Fruit fly (Drosophila melanogaster) whole organism, embryonic: ENCODE measurements around the gene CG7945.

Experiments
- Abd-B ChIP-seq: fragments of 200-800 bp; sonication (Bioruptor generic); optimal IDR thresholded peaks from 2 replicates; lab custom pipeline; 2018; ENCODE audit warnings: missing biosample characterization, mild to moderate bottlenecking, missing genetic modification characterization, moderate library complexity
- Atf6 ChIP-seq: fragments of 200-800 bp; sonication (Bioruptor generic); IDR thresholded peaks from 2 replicates; pipeline ENCODE4 v1.3.6; 2022; ENCODE audit warnings: missing biosample characterization, missing genetic modification characterization
- CG10321 ChIP-seq: fragments of 200-800 bp; sonication (Bioruptor generic); IDR thresholded peaks from 2 replicates; pipeline ENCODE4 v1.3.6; 2022; ENCODE audit warnings: missing biosample characterization, missing genetic modification characterization
- CG10462 ChIP-seq: fragments of 200-800 bp; sonication (Bioruptor generic); optimal IDR thresholded peaks from 2 replicates; lab custom pipeline; 2016; ENCODE audit warnings: missing biosample characterization, missing genetic modification characterization
- CG11695 ChIP-seq: fragments of 200-800 bp; sonication (Bioruptor generic); IDR thresholded peaks from 3 replicates; pipeline ENCODE4 v1.3.6; 2022; ENCODE audit warnings: missing biosample characterization, missing genetic modification characterization
- CG12659 ChIP-seq: fragments of 200-800 bp; sonication (Bioruptor generic); optimal IDR thresholded peaks from 3 replicates; lab custom pipeline; 2017; ENCODE audit warnings: mild to moderate bottlenecking, missing biosample characterization, missing genetic modification reagents, missing genetic modification characterization
- CG14441 ChIP-seq: fragments of 200-800 bp; sonication (Bioruptor generic); IDR thresholded peaks from 2 replicates; pipeline ENCODE4 v1.3.6; 2022; ENCODE audit warnings: missing biosample characterization, missing genetic modification characterization
- CG15011 ChIP-seq: fragments of 200-800 bp; sonication (Bioruptor generic); optimal IDR thresholded peaks from 3 replicates; lab custom pipeline; 2018; ENCODE audit warnings: missing biosample characterization, mild to moderate bottlenecking, missing genetic modification characterization
- CG15601 ChIP-seq: fragments of 200-800 bp; sonication (Bioruptor generic); optimal IDR thresholded peaks from 3 replicates; lab custom pipeline; 2019; ENCODE audit warnings: missing biosample characterization, mild to moderate bottlenecking, missing genetic modification characterization, moderate library complexity
- CG17385 ChIP-seq: fragments of 200-800 bp; sonication (Bioruptor generic); optimal IDR thresholded peaks from 3 replicates; lab custom pipeline; 2018; ENCODE audit warnings: missing biosample characterization, mild to moderate bottlenecking, missing genetic modification characterization
- CG17912 ChIP-seq: fragments of 200-800 bp; sonication (Bioruptor generic); optimal IDR thresholded peaks from 2 replicates; lab custom pipeline; 2018; ENCODE audit warnings: missing biosample characterization, mild to moderate bottlenecking, missing genetic modification characterization
- CG2889 ChIP-seq: fragments of 200-800 bp; sonication (Bioruptor generic); IDR thresholded peaks from 3 replicates; pipeline ENCODE4 v1.3.6; 2022; ENCODE audit warnings: missing biosample characterization, missing genetic modification characterization
- CG30020 ChIP-seq: fragments of 200-800 bp; optimal IDR thresholded peaks from 2 replicates; lab custom pipeline; 2019; ENCODE audit warnings: missing biosample characterization, mild to moderate bottlenecking, missing genetic modification characterization, moderate library complexity
- CG3163 ChIP-seq: fragments of 200-800 bp; sonication (Bioruptor generic); optimal IDR thresholded peaks from 3 replicates; lab custom pipeline; 2016; ENCODE audit warnings: missing biosample characterization, missing genetic modification characterization
- CG8359 ChIP-seq: fragments of 200-800 bp; sonication (Bioruptor generic); optimal IDR thresholded peaks from 2 replicates; lab custom pipeline; 2017; ENCODE audit warnings: missing biosample characterization, mild to moderate bottlenecking, missing genetic modification characterization, borderline replicate concordance
- CoRest ChIP-seq: fragments of 200-800 bp; sonication (Bioruptor generic); optimal IDR thresholded peaks from 3 replicates; lab custom pipeline; 2018; ENCODE audit warnings: missing biosample characterization, mild to moderate bottlenecking, missing genetic modification characterization, moderate library complexity
- Dip3 ChIP-seq: fragments of 200-800 bp; sonication (Bioruptor generic); optimal IDR thresholded peaks from 3 replicates; lab custom pipeline; 2016; ENCODE audit warnings: missing biosample characterization, missing genetic modification characterization
- Gug ChIP-seq: fragments of 200-800 bp; sonication (Bioruptor generic); IDR thresholded peaks from 4 replicates; pipeline ENCODE4 v1.3.6; 2022; ENCODE audit warnings: missing biosample characterization, missing genetic modification characterization
- Hey ChIP-seq: fragments of 200-800 bp; sonication (Bioruptor generic); optimal IDR thresholded peaks from 3 replicates; lab custom pipeline; 2018; ENCODE audit warnings: missing biosample characterization, mild to moderate bottlenecking, missing genetic modification characterization
- HmgD ChIP-seq: fragments of 200-800 bp; sonication (Bioruptor generic); optimal IDR thresholded peaks from 3 replicates; lab custom pipeline; 2016; ENCODE audit warnings: missing biosample characterization, missing genetic modification characterization
- Hr51 ChIP-seq, 2 experiments: fragments of 200-800 bp; sonication (Bioruptor generic); optimal IDR thresholded peaks; 2 replicates in 1 of 2; 3 replicates in 1 of 2; lab custom pipeline; 2016 to 2018; ENCODE audit warnings: missing biosample characterization in 2 of 2, missing genetic modification characterization in 2 of 2, mild to moderate bottlenecking in 1 of 2, moderate library complexity in 1 of 2
- Kr ChIP-seq: fragments of 200-800 bp; sonication (Bioruptor generic); optimal IDR thresholded peaks from 2 replicates; lab custom pipeline; 2017; ENCODE audit warnings: missing biosample characterization, mild to moderate bottlenecking, missing genetic modification characterization
- Med ChIP-seq: fragments of 200-800 bp; sonication (Bioruptor generic); peaks from one replicate; lab custom pipeline; 2016; ENCODE audit warnings: missing biosample characterization, missing genetic modification characterization, mild to moderate bottlenecking, inconsistent platforms, moderate library complexity
- Opbp ChIP-seq: fragments of 200-800 bp; sonication (Bioruptor generic); IDR thresholded peaks from 3 replicates; pipeline ENCODE4 v1.3.6; 2022; ENCODE audit warnings: missing biosample characterization, missing genetic modification characterization; ENCODE audit not compliant: partially characterized antibody
- Optix ChIP-seq: fragments of 200-800 bp; sonication (Bioruptor generic); IDR thresholded peaks from 3 replicates; pipeline ENCODE4 v1.3.6; 2022; ENCODE audit warnings: missing biosample characterization, missing genetic modification characterization
- Xbp1 ChIP-seq: fragments of 200-800 bp; sonication (Bioruptor generic); optimal IDR thresholded peaks from 3 replicates; lab custom pipeline; 2016; ENCODE audit warnings: missing biosample characterization, mild to moderate bottlenecking, missing genetic modification characterization
- bbx ChIP-seq: fragments of 200-800 bp; sonication (Bioruptor generic); IDR thresholded peaks from 2 replicates; pipeline ENCODE4 v1.3.6; 2022; ENCODE audit warnings: missing biosample characterization, missing genetic modification characterization; ENCODE audit not compliant: partially characterized antibody
- cad ChIP-seq: fragments of >200 bp; optimal IDR thresholded peaks from 2 replicates; lab custom pipeline; 2017; ENCODE audit warnings: missing biosample characterization, missing genetic modification characterization
- cas ChIP-seq: fragments of 200-800 bp; sonication (Bioruptor generic); IDR thresholded peaks from 2 replicates; pipeline ENCODE4 v1.3.6; 2022; ENCODE audit warnings: missing biosample characterization, missing genetic modification characterization
- chif ChIP-seq, 2 experiments: fragments of 200-800 bp; sonication (Bioruptor generic); optimal IDR thresholded peaks; 3 replicates each; lab custom pipeline; 2016; ENCODE audit warnings: missing biosample characterization in 2 of 2, missing genetic modification characterization in 2 of 2
- crp ChIP-seq, 2 experiments: fragments of 200-800 bp; sonication (Bioruptor generic); optimal IDR thresholded peaks; 2 replicates in 1 of 2; 3 replicates in 1 of 2; lab custom pipeline; 2017; ENCODE audit warnings: missing biosample characterization in 2 of 2, missing genetic modification characterization in 2 of 2, mild to moderate bottlenecking in 1 of 2, moderate library complexity in 1 of 2
- dimm ChIP-seq: fragments of 200-800 bp; sonication (Bioruptor generic); IDR thresholded peaks from 2 replicates; pipeline ENCODE4 v1.3.6; 2022; ENCODE audit warnings: missing biosample characterization, missing genetic modification characterization
- dysf ChIP-seq: fragments of 200-800 bp; sonication (Bioruptor generic); IDR thresholded peaks from 3 replicates; pipeline ENCODE4 v1.3.6; 2022; ENCODE audit warnings: missing biosample characterization, missing genetic modification characterization
- fd96Cb ChIP-seq: fragments of 200-800 bp; sonication (Bioruptor generic); optimal IDR thresholded peaks from 2 replicates; lab custom pipeline; 2018; ENCODE audit warnings: missing biosample characterization, mild to moderate bottlenecking, missing genetic modification characterization, moderate library complexity
- gt ChIP-seq: fragments of 200-800 bp; sonication (Bioruptor generic); IDR thresholded peaks from 2 replicates; pipeline ENCODE4 v1.3.6; 2022; ENCODE audit warnings: missing biosample characterization, missing genetic modification characterization
- h ChIP-seq: fragments of >200 bp; optimal IDR thresholded peaks from 2 replicates; lab custom pipeline; 2017
- ind ChIP-seq: fragments of 200-800 bp; sonication (Bioruptor generic); optimal IDR thresholded peaks from 3 replicates; lab custom pipeline; 2016; ENCODE audit warnings: missing biosample characterization, missing genetic modification characterization
- nau ChIP-seq: fragments of 200-800 bp; sonication (Bioruptor generic); optimal IDR thresholded peaks from 3 replicates; lab custom pipeline; 2017; ENCODE audit warnings: missing biosample characterization, mild to moderate bottlenecking, missing genetic modification characterization, missing genetic modification reagents
- nom ChIP-seq: fragments of 200-800 bp; sonication (Bioruptor generic); optimal IDR thresholded peaks from 2 replicates; lab custom pipeline; 2017; ENCODE audit warnings: missing biosample characterization, missing genetic modification characterization, mild to moderate bottlenecking, moderate library complexity, missing genetic modification reagents
- pros ChIP-seq: fragments of 200-800 bp; sonication (Bioruptor generic); optimal IDR thresholded peaks from 3 replicates; lab custom pipeline; 2019; ENCODE audit warnings: missing biosample characterization, mild to moderate bottlenecking, missing genetic modification characterization, moderate library complexity
- run ChIP-seq: fragments of 200-800 bp; sonication (Bioruptor generic); optimal IDR thresholded peaks from 3 replicates; lab custom pipeline; 2018; ENCODE audit warnings: missing biosample characterization, mild to moderate bottlenecking, missing genetic modification characterization
- sens-2 ChIP-seq: fragments of 200-800 bp; sonication (Bioruptor generic); IDR thresholded peaks from 2 replicates; pipeline ENCODE4 v1.3.6; 2022; ENCODE audit warnings: missing biosample characterization, missing genetic modification characterization
- stc ChIP-seq: fragments of 200-800 bp; sonication (Bioruptor generic); IDR thresholded peaks from 2 replicates; pipeline ENCODE4 v1.3.6; 2022; ENCODE audit warnings: missing biosample characterization, missing genetic modification characterization
- tll ChIP-seq, 2 experiments: fragments of 200-800 bp in 1 of 2; fragments of >200 bp in 1 of 2; sonication (Bioruptor generic) in 1 of 2; optimal IDR thresholded peaks; 2 replicates each; lab custom pipeline; 2017 to 2019; ENCODE audit warnings: missing biosample characterization in 2 of 2, missing genetic modification characterization in 2 of 2, mild to moderate bottlenecking in 1 of 2, moderate library complexity in 1 of 2
- tx ChIP-seq: fragments of 200-800 bp; sonication (Bioruptor generic); optimal IDR thresholded peaks from 2 replicates; lab custom pipeline; 2016; ENCODE audit warnings: missing biosample characterization, missing genetic modification characterization
- unpg ChIP-seq: fragments of 200-800 bp; sonication (Bioruptor generic); optimal IDR thresholded peaks from 3 replicates; lab custom pipeline; 2018; ENCODE audit warnings: missing biosample characterization, mild to moderate bottlenecking, missing genetic modification characterization, moderate library complexity
- wek ChIP-seq: fragments of 200-800 bp; sonication (Bioruptor generic); optimal IDR thresholded peaks from 3 replicates; lab custom pipeline; 2018; ENCODE audit warnings: missing biosample characterization, mild to moderate bottlenecking, missing genetic modification characterization, moderate library complexity
- wor ChIP-seq: fragments of 200-800 bp; sonication (Bioruptor generic); IDR thresholded peaks from 2 replicates; pipeline ENCODE4 v1.3.6; 2022; ENCODE audit warnings: missing biosample characterization, missing genetic modification characterization

The CG7945 gene

DNA sequence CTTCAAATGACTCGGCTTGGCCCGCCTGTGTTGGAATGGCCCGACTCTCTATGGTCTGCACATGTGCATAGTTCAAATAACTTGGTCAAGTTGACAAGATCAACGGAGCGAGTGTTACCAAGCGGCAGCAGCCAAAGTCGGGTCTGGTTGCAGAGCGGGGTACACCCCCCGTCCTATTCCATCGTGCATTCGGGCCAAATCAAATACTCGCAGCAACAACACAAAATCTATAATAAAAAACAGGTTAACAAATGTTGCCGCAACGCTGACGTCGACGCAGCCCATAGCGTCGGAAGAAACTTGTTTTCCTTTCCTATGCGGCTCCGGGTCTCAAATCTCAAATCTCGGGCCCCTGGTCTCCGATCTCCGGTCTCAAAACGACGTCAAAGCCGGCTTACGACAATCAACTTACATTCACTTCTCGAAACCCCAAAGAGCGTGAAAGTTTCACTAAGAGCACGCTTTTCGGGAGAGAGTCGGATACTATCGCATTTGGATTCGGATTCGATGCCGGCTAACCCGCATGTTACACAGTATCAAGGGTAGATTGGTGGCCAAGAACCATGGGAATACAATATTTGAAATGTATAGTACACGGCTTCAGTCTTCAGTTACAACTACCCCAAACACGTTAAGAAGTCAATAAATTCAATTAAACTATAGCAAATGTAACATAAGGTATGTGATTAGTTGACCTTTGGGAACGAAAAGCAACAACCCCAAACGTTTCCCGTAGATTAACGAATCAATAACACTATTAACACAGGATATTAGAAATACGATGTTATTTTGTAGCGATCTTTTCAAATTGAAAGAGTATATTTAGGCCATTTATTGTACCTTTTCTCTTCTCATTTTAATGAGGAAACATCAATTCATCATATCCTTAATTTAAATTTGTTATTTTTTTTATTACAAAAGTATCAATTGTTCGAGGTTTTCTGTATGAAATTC lies 10.6 kb upstream of the CG7945 start:
- no peak for TF ChIP-seq Hey
- TF ChIP-seq sens-2 (GFP tag; lab: Robert Waterston, UW), result no peak
- peak; percentile 68 for TF ChIP-seq ind (GFP tag; lab: Kevin White, UChicago)
- peak; percentile 57 for TF ChIP-seq CG15011 (GFP tag; lab: Kevin White, UChicago)
- TF ChIP-seq Abd-B, result peak; percentile 68
- TF ChIP-seq pros (GFP tag; lab: Kevin White, UChicago), result peak; percentile 18
- TF ChIP-seq bbx (GFP tag; lab: Robert Waterston, UW), result no peak
- no peak for TF ChIP-seq CG17912
- peak; percentile 43 to 64 for TF ChIP-seq chif (GFP tag; optimal IDR thresholded peaks at IDR 0.05; lab: Kevin White, UChicago)
- TF ChIP-seq CG11695 (GFP tag; lab: Robert Waterston, UW), result peak; percentile 17; the same call in 1 of the 3 replicates
- no peak for TF ChIP-seq Kr (GFP tag; lab: Kevin White, UChicago)
- TF ChIP-seq wek (GFP tag; lab: Kevin White, UChicago), result no peak
- no peak for TF ChIP-seq CG30020
- peak; percentile 34 for TF ChIP-seq unpg (GFP tag; lab: Kevin White, UChicago)
- no peak for TF ChIP-seq gt
- peak; percentile 93 for TF ChIP-seq CG3163 (GFP tag; lab: Kevin White, UChicago)
- TF ChIP-seq CG14441, result peak; percentile 61; the same call in 1 of the 2 replicates
- no peak for TF ChIP-seq nom
- peak; percentile 55; the same call in 2 of the 4 replicates for TF ChIP-seq Gug
- peak; percentile 16 for TF ChIP-seq nau (GFP tag; lab: Kevin White, UChicago)
- TF ChIP-seq stc (GFP tag; lab: Robert Waterston, UW), result no peak
- TF ChIP-seq CG10321 (GFP tag; lab: Robert Waterston, UW), result no peak
- TF ChIP-seq crp (GFP tag; optimal IDR thresholded peaks at IDR 0.05; lab: Kevin White, UChicago), result peak in 1 of 2 experiments; percentile 28
- peak; percentile 15; the same call in 1 of the 2 replicates for TF ChIP-seq Atf6 (GFP tag; lab: Robert Waterston, UW)
- TF ChIP-seq CG17385 (GFP tag; lab: Kevin White, UChicago), result peak; percentile 75
- TF ChIP-seq cas, result no peak
- no peak for TF ChIP-seq h (lab: Kevin White, UChicago)
- 0 out of 3 replicates have a peak, but pooled peaks have one; percentile 37 for TF ChIP-seq dysf (GFP tag; lab: Robert Waterston, UW)
- no peak for TF ChIP-seq Opbp (GFP tag; lab: Robert Waterston, UW)
- no peak for TF ChIP-seq CG2889
- peak; percentile 42 for TF ChIP-seq CG15601 (tag; lab: Kevin White, UChicago)
- peak; percentile 77 for TF ChIP-seq CG12659 (GFP tag; lab: Kevin White, UChicago)
- peak; percentile 53; the same call in 1 of the 2 replicates for TF ChIP-seq wor (GFP tag; lab: Robert Waterston, UW)
- TF ChIP-seq Med, result peak; percentile 89
- peak; percentile 57 for TF ChIP-seq fd96Cb (tag; lab: Kevin White, UChicago)
- TF ChIP-seq run (tag; lab: Kevin White, UChicago), result no peak
- TF ChIP-seq HmgD (GFP tag; lab: Kevin White, UChicago), result no peak
- peak; percentile 9 for TF ChIP-seq tx (GFP tag; lab: Kevin White, UChicago)
- TF ChIP-seq CG8359 (GFP tag; lab: Kevin White, UChicago), result peak; percentile 21
- TF ChIP-seq cad (GFP tag; lab: Kevin White, UChicago), result no peak
- peak; percentile 72 for TF ChIP-seq Xbp1 (GFP tag; lab: Kevin White, UChicago)
- TF ChIP-seq Hr51 (GFP tag; optimal IDR thresholded peaks at IDR 0.05; lab: Kevin White, UChicago), result peak in 1 of 2 experiments; percentile 77
- no peak for TF ChIP-seq Optix (GFP tag; lab: Robert Waterston, UW)
- TF ChIP-seq dimm, result no peak
- TF ChIP-seq tll (GFP tag; optimal IDR thresholded peaks at IDR 0.05; lab: Kevin White, UChicago), result no peak
- peak; percentile 49 for TF ChIP-seq CG10462 (GFP tag; lab: Kevin White, UChicago)
- peak; percentile 87 for TF ChIP-seq CoRest (tag; lab: Kevin White, UChicago)
- peak; percentile 56 for TF ChIP-seq Dip3 (GFP tag; lab: Kevin White, UChicago)
